Worm (Caenorhabditis elegans) whole organism, L4 larva: ENCODE measurements around the gene nfya-1.

Source experiments
- T20F7.1 ChIP-seq: fragments of 200-800 bp; sonication (Bioruptor generic); optimal IDR thresholded peaks from 2 replicates; lab custom pipeline; 2018; ENCODE audit warnings: mild to moderate bottlenecking, missing genetic modification characterization, missing compliant biosample characterization
- ces-1 ChIP-seq: fragments of 150-350 bp; sonication (generic microtip); optimal IDR thresholded peaks from 4 replicates; lab custom pipeline; 2014; ENCODE audit warnings: missing biosample characterization, missing genetic modification reagents, missing genetic modification characterization
- nhr-11 ChIP-seq: fragments of 150-350 bp; optimal IDR thresholded peaks from 2 replicates; lab custom pipeline; 2014; ENCODE audit warnings: missing biosample characterization, missing genetic modification characterization
- nhr-111 ChIP-seq: fragments of 200-800 bp; sonication (Bioruptor generic); optimal IDR thresholded peaks from 2 replicates; lab custom pipeline; 2018; ENCODE audit warnings: mild to moderate bottlenecking, missing genetic modification characterization, missing compliant biosample characterization
- zip-2 ChIP-seq: fragments of 150-350 bp; optimal IDR thresholded peaks from 2 replicates; lab custom pipeline; 2014; ENCODE audit warnings: missing biosample characterization, missing genetic modification characterization

DNA sequence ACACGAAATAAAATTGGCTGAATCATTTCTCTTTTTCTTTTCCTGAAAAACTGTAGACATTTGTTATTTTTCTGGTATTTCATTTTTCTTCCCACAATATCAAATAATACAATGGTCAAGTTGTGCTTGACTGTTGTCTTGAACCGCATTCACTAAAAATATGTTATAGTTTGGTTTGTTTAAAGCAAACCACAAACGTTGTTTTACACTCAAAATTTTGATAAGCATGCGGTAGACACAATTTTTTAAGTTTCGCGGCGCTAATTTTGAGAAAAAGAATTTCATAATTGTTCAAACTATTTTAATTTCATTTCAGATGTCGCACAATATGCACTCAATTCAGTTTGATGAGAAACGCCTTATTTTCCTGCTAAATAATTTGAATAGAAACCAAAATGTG, 8.5 kb upstream of the nfya-1 start, which contains the start of gene T08D10.3:
- TF ChIP-seq zip-2: no peak
- TF ChIP-seq T20F7.1: no peak
- no peak for TF ChIP-seq ces-1 (GFP tag; lab: Kevin White, UChicago)
- TF ChIP-seq nhr-111 (GFP tag; lab: Kevin White, UChicago): no peak
- TF ChIP-seq nhr-11 (tag; lab: Kevin White, UChicago): no peak
